Fruit fly (Drosophila melanogaster) whole organism, embryonic: ENCODE data around the gene orb.
A peak's percentile ranks its signal among the peaks of the same experiment; 100 is the strongest.

Source experiments
- Fer1 ChIP-seq: fragments of 200-800 bp; sonication (Bioruptor generic); optimal IDR thresholded peaks from 2 replicates; lab custom pipeline; 2017; ENCODE audit warnings: missing biosample characterization, mild to moderate bottlenecking, missing genetic modification characterization
- Xrp1 ChIP-seq: fragments of 200-800 bp; sonication (Bioruptor generic); IDR thresholded peaks from 2 replicates; pipeline ENCODE4 v1.3.6; 2022; ENCODE audit warnings: missing biosample characterization, missing genetic modification characterization

DNA sequence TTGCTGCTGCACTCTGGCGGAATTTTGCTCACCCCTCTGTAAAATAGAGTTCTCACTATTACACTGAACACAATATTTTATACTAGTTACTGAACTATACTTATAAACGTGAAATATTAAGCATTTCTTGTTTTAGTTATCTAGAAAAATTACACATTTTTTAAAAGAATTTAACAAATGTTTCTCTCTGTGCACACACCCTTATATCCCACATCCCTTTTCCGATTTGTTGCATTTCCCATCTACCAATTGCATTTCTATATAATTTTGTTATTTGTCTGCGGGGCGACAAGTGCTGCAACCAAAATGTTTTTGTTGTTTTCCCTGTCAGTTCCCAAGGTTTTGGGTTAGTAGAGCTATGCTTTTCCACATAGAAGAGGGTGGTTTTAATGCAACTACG lies 22.6 kb upstream of the orb start:
- peak; percentile 79 for TF ChIP-seq Xrp1 (GFP tag; lab: Robert Waterston, UW)
- TF ChIP-seq Fer1, result no peak
